Worm (Caenorhabditis elegans) whole organism, L1 larva: ENCODE results near the gene C35D10.12.

Source experiments
- irx-1 ChIP-seq: sonication (generic microtip); optimal IDR thresholded peaks from 2 replicates; lab custom pipeline; 2016; ENCODE audit warnings: missing genetic modification characterization, missing compliant biosample characterization
- lin-39 ChIP-seq: fragments of 150-350 bp; optimal IDR thresholded peaks from 2 replicates; lab custom pipeline; 2014; ENCODE audit warnings: missing biosample characterization, missing genetic modification reagents, missing genetic modification characterization
- lir-3 ChIP-seq: sonication (generic microtip); optimal IDR thresholded peaks from 2 replicates; lab custom pipeline; 2016; ENCODE audit warnings: mild to moderate bottlenecking, missing genetic modification characterization, moderate library complexity, missing compliant biosample characterization; ENCODE audit not compliant: poor library complexity
- lsy-2 ChIP-seq, 2 experiments: fragments of 150-350 bp; optimal IDR thresholded peaks; 2 replicates each; lab custom pipeline; 2014; ENCODE audit warnings: missing biosample characterization in 2 of 2, missing genetic modification characterization in 2 of 2
- nhr-85 ChIP-seq: sonication (generic microtip); peaks from one replicate; lab custom pipeline; 2016; ENCODE audit warnings: missing genetic modification characterization, inconsistent platforms, missing compliant biosample characterization

- no peak for TF ChIP-seq lir-3 (tag; lab: Kevin White, UChicago)
- TF ChIP-seq lin-39, result no peak
- TF ChIP-seq nhr-85 (tag; lab: Kevin White, UChicago), result no peak
- no peak for TF ChIP-seq lsy-2 (tag; optimal IDR thresholded peaks at IDR 0.05; lab: Kevin White, UChicago)
- TF ChIP-seq irx-1, result no peak
These were observed 35.4 kb upstream of the C35D10.12 start, which contains the start of gene F26F4.12 for ce11 chrIII:4909938-4910337.
